Worm (Caenorhabditis elegans) whole organism, L4 larva: ENCODE results near the gene F53F1.6.

ENCODE experiments used
- lin-15B ChIP-seq: fragments of 150-350 bp; sonication (generic microtip); optimal IDR thresholded peaks from 3 replicates; lab custom pipeline; 2014; ENCODE audit warnings: missing biosample characterization, missing genetic modification characterization
- nhr-41 ChIP-seq: fragments of 200-800 bp; sonication (Bioruptor generic); IDR thresholded peaks from 2 replicates; pipeline ENCODE4 v1.3.6; 2022; ENCODE audit warnings: missing genetic modification reagents, missing genetic modification characterization, missing compliant biosample characterization

ce11 chrV:13369663-13370062, 47.8 kb downstream of the F53F1.6 start:
- TF ChIP-seq lin-15B (tag; lab: Kevin White, UChicago) (no peak), nhr-41 (GFP tag; lab: Robert Waterston, UW) (no peak)
